Worm (Caenorhabditis elegans) whole organism, L1 larva: Measurements from ENCODE around the gene F48G7.5.

Experiments used
- C16A3.4 ChIP-seq: fragments of 150-350 bp; optimal IDR thresholded peaks from 2 replicates; lab custom pipeline; 2014; ENCODE audit warnings: missing biosample characterization, missing genetic modification characterization
- C34B4.2 ChIP-seq: sonication (generic microtip); optimal IDR thresholded peaks from 2 replicates; lab custom pipeline; 2017; ENCODE audit warnings: mild to moderate bottlenecking, missing genetic modification characterization, missing compliant biosample characterization
- aha-1 ChIP-seq: fragments of 150-350 bp; optimal IDR thresholded peaks from 2 replicates; lab custom pipeline; 2014; ENCODE audit warnings: missing biosample characterization, missing genetic modification characterization
- alr-1 ChIP-seq: fragments of 200-800 bp; sonication (Bioruptor generic); optimal IDR thresholded peaks from 2 replicates; lab custom pipeline; 2018; ENCODE audit warnings: borderline replicate concordance, mild to moderate bottlenecking, missing genetic modification characterization, missing compliant biosample characterization
- aly-2 ChIP-seq: fragments of 150-350 bp; optimal IDR thresholded peaks from 2 replicates; lab custom pipeline; 2014; ENCODE audit warnings: missing biosample characterization, missing genetic modification characterization
- ceh-8 ChIP-seq: fragments of 200-800 bp; sonication (Bioruptor generic); optimal IDR thresholded peaks from 2 replicates; lab custom pipeline; 2018; ENCODE audit warnings: mild to moderate bottlenecking, missing genetic modification characterization, moderate library complexity, missing compliant biosample characterization
- ceh-88 ChIP-seq: fragments of 200-800 bp; sonication (Bioruptor generic); IDR thresholded peaks from 2 replicates; pipeline ENCODE4 v1.3.6; 2022; ENCODE audit warnings: missing genetic modification characterization, missing compliant biosample characterization
- ceh-90 ChIP-seq: sonication (generic microtip); optimal IDR thresholded peaks from 2 replicates; lab custom pipeline; 2016; ENCODE audit warnings: missing genetic modification characterization, missing compliant biosample characterization
- dpl-1 ChIP-seq, 3 experiments: fragments of 150-350 bp in 2 of 3; sonication (generic microtip) in 1 of 3; optimal IDR thresholded peaks; 2 replicates each; lab custom pipeline; 2014 to 2017; ENCODE audit warnings: missing biosample characterization in 3 of 3, missing genetic modification characterization in 3 of 3, missing genetic modification reagents in 3 of 3
- egl-13 ChIP-seq: sonication (generic microtip); optimal IDR thresholded peaks from 2 replicates; lab custom pipeline; 2016; ENCODE audit warnings: missing genotype, missing genetic modification reagents, missing genetic modification characterization, missing compliant biosample characterization
- egl-27 ChIP-seq, 2 experiments: fragments of 150-350 bp in 1 of 2; sonication (generic microtip); optimal IDR thresholded peaks; 3 replicates each; lab custom pipeline; 2017 to 2018; ENCODE audit warnings: missing biosample characterization in 2 of 2, missing genetic modification characterization in 2 of 2, missing genetic modification reagents in 2 of 2
- elt-3 ChIP-seq, 6 experiments: fragments of 150-350 bp in 1 of 6; sonication (generic microtip); optimal IDR thresholded peaks; 2 replicates each; lab custom pipeline; 2017 to 2018; ENCODE audit warnings: missing biosample characterization in 6 of 6, missing genetic modification characterization in 6 of 6, inconsistent platforms in 1 of 6
- fkh-10 ChIP-seq: sonication (generic microtip); optimal IDR thresholded peaks from 2 replicates; lab custom pipeline; 2017; ENCODE audit warnings: missing biosample characterization, missing genetic modification reagents, missing genetic modification characterization
- fkh-8 ChIP-seq: sonication (generic microtip); optimal IDR thresholded peaks from 2 replicates; lab custom pipeline; 2016; ENCODE audit warnings: mild to moderate bottlenecking, missing genetic modification characterization, missing compliant biosample characterization
- fos-1 ChIP-seq: fragments of 150-350 bp; optimal IDR thresholded peaks from 2 replicates; lab custom pipeline; 2014; ENCODE audit warnings: missing biosample characterization, missing genetic modification characterization
- grh-1 ChIP-seq: fragments of 200-800 bp; sonication (Bioruptor generic); IDR thresholded peaks from 2 replicates; pipeline ENCODE4 v1.3.6; 2022; ENCODE audit warnings: missing genetic modification reagents, missing genetic modification characterization, missing compliant biosample characterization
- hlh-17 ChIP-seq: fragments of 200-800 bp; sonication (Bioruptor generic); optimal IDR thresholded peaks from 2 replicates; lab custom pipeline; 2018; ENCODE audit warnings: missing genetic modification characterization, mild to moderate bottlenecking, missing compliant biosample characterization, moderate library complexity, borderline replicate concordance
- hpl-2 ChIP-seq: fragments of 150-350 bp; optimal IDR thresholded peaks from 2 replicates; lab custom pipeline; 2014; ENCODE audit warnings: missing biosample characterization, missing genetic modification reagents, missing genetic modification characterization
- irx-1 ChIP-seq: sonication (generic microtip); optimal IDR thresholded peaks from 2 replicates; lab custom pipeline; 2016; ENCODE audit warnings: missing genetic modification characterization, missing compliant biosample characterization
- jun-1 ChIP-seq: fragments of 150-350 bp; optimal IDR thresholded peaks from 2 replicates; lab custom pipeline; 2014; ENCODE audit warnings: missing biosample characterization, missing genetic modification reagents, missing genetic modification characterization
- lin-13 ChIP-seq: fragments of 150-350 bp; optimal IDR thresholded peaks from 2 replicates; lab custom pipeline; 2014; ENCODE audit warnings: missing biosample characterization, missing genetic modification reagents, missing genetic modification characterization
- lin-14 ChIP-seq: fragments of 200-800 bp; sonication (Bioruptor generic); optimal IDR thresholded peaks from 2 replicates; lab custom pipeline; 2018; ENCODE audit warnings: mild to moderate bottlenecking, missing genetic modification characterization, moderate library complexity, missing compliant biosample characterization
- lin-35 ChIP-seq, 2 experiments: fragments of 150-350 bp; optimal IDR thresholded peaks; 2 replicates each; lab custom pipeline; 2014; ENCODE audit warnings: missing biosample characterization in 2 of 2, missing genetic modification characterization in 2 of 2, missing genetic modification reagents in 2 of 2
- lsy-2 ChIP-seq, 2 experiments: fragments of 150-350 bp; optimal IDR thresholded peaks; 2 replicates each; lab custom pipeline; 2014; ENCODE audit warnings: missing biosample characterization in 2 of 2, missing genetic modification characterization in 2 of 2
- mef-2 ChIP-seq: fragments of 150-350 bp; optimal IDR thresholded peaks from 2 replicates; lab custom pipeline; 2014; ENCODE audit warnings: missing biosample characterization, missing genetic modification characterization
- nhr-11 ChIP-seq: fragments of 150-350 bp; optimal IDR thresholded peaks from 2 replicates; lab custom pipeline; 2014; ENCODE audit warnings: missing biosample characterization, missing genetic modification characterization
- nhr-12 ChIP-seq: sonication (generic microtip); optimal IDR thresholded peaks from 2 replicates; lab custom pipeline; 2017; ENCODE audit warnings: missing biosample characterization, missing genetic modification characterization
- nhr-20 ChIP-seq: sonication (generic microtip); optimal IDR thresholded peaks from 2 replicates; lab custom pipeline; 2016; ENCODE audit warnings: mild to moderate bottlenecking, missing genetic modification characterization, missing compliant biosample characterization
- nhr-237 ChIP-seq: fragments of 150-350 bp; optimal IDR thresholded peaks from 2 replicates; lab custom pipeline; 2014; ENCODE audit warnings: missing biosample characterization, missing genetic modification characterization
- nhr-28 ChIP-seq: fragments of 150-350 bp; optimal IDR thresholded peaks from 2 replicates; lab custom pipeline; 2014; ENCODE audit warnings: missing biosample characterization, missing genetic modification characterization
- nhr-71 ChIP-seq: sonication (generic microtip); optimal IDR thresholded peaks from 2 replicates; lab custom pipeline; 2016; ENCODE audit warnings: mild to moderate bottlenecking, missing genetic modification characterization, moderate library complexity, missing compliant biosample characterization
- nhr-76 ChIP-seq: sonication (generic microtip); optimal IDR thresholded peaks from 2 replicates; lab custom pipeline; 2017; ENCODE audit warnings: missing biosample characterization, missing genetic modification characterization
- nhr-77 ChIP-seq: fragments of 150-350 bp; optimal IDR thresholded peaks from 2 replicates; lab custom pipeline; 2014; ENCODE audit warnings: missing biosample characterization, missing genetic modification characterization
- pqm-1 ChIP-seq: sonication (generic microtip); optimal IDR thresholded peaks from 3 replicates; lab custom pipeline; 2017; ENCODE audit warnings: missing biosample characterization, missing genetic modification characterization
- tlp-1 ChIP-seq: fragments of 150-350 bp; optimal IDR thresholded peaks from 2 replicates; lab custom pipeline; 2014; ENCODE audit warnings: missing biosample characterization, missing genetic modification characterization
- unc-86 ChIP-seq: sonication (generic microtip); optimal IDR thresholded peaks from 2 replicates; lab custom pipeline; 2016; ENCODE audit warnings: missing genetic modification characterization, missing compliant biosample characterization
- unc-98 ChIP-seq: fragments of 200-800 bp; sonication (Bioruptor generic); IDR thresholded peaks from 2 replicates; pipeline ENCODE4 v1.3.6; 2022; ENCODE audit warnings: missing genetic modification characterization, missing compliant biosample characterization
- vab-15 ChIP-seq: sonication (generic microtip); optimal IDR thresholded peaks from 2 replicates; lab custom pipeline; 2017; ENCODE audit warnings: missing genotype, mild to moderate bottlenecking, missing genetic modification characterization, missing compliant biosample characterization
- xbp-1 ChIP-seq: sonication (generic microtip); optimal IDR thresholded peaks from 2 replicates; lab custom pipeline; 2016; ENCODE audit warnings: missing genetic modification characterization, missing compliant biosample characterization
- zag-1 ChIP-seq: fragments of 150-350 bp; optimal IDR thresholded peaks from 2 replicates; lab custom pipeline; 2014; ENCODE audit warnings: missing biosample characterization, missing genetic modification characterization
- ztf-11 ChIP-seq, 2 experiments: sonication (generic microtip); optimal IDR thresholded peaks; 2 replicates each; lab custom pipeline; 2016 to 2017; ENCODE audit warnings: missing genetic modification characterization in 2 of 2, missing biosample characterization in 1 of 2, missing compliant biosample characterization in 1 of 2
- ztf-4 ChIP-seq: fragments of 150-350 bp; optimal IDR thresholded peaks from 2 replicates; lab custom pipeline; 2014; ENCODE audit warnings: missing biosample characterization, missing genetic modification characterization

Gene F48G7.5

ce11 chrV:652940-653339 is 30.2 kb upstream of the F48G7.5 start, which contains the start of gene srj-5:
srj-5 (minus strand) TSS chrV:653040.
- TF ChIP-seq fkh-8 (tag; lab: Kevin White, UChicago) (no peak), egl-27 (tag; optimal IDR thresholded peaks at IDR 0.05; lab: Kevin White, UChicago) (no peak), hlh-17 (GFP tag; lab: Kevin White, UChicago) (no peak), unc-86 (tag; lab: Kevin White, UChicago) (no peak), hpl-2 (GFP tag; lab: Kevin White, UChicago) (no peak), lin-35 (GFP tag; optimal IDR thresholded peaks at IDR 0.05; lab: Kevin White, UChicago) (no peak), nhr-11 (tag; lab: Kevin White, UChicago) (no peak), lsy-2 (tag; optimal IDR thresholded peaks at IDR 0.05; lab: Kevin White, UChicago) (no peak), mef-2 (no peak), xbp-1 (tag; lab: Kevin White, UChicago) (no peak), unc-98 (GFP tag; lab: Robert Waterston, UW) (no peak), elt-3 (tag; optimal IDR thresholded peaks at IDR 0.05; lab: Kevin White, UChicago) (no peak), jun-1 (tag; lab: Kevin White, UChicago) (no peak), ceh-88 (GFP tag; lab: Robert Waterston, UW) (no peak), vab-15 (no peak), C16A3.4 (tag; lab: Kevin White, UChicago) (no peak), aha-1 (tag; lab: Kevin White, UChicago) (no peak), fkh-10 (no peak), nhr-77 (no peak), ztf-4 (tag; lab: Kevin White, UChicago) (no peak)

DNA sequence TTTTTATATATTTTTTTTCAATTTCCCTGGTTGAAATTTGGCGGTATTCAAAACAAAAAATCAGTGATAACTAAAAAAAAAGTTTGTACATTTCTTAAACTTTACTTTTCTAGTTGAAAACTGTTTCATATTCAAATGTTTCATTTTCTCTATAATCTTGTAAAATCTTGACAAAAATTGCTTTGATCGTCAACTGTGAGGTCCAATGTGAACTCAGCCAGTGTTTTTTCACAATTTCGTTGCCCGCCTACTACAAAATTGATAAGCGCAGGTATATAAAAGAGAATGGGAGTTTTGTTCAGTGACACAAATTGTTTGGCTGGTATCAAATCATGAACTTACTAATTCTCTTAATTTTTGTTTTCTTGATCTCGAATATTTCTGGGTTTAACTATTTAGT is 24.2 kb upstream of the F48G7.5 start, which contains the start of gene ugt-42:
Gene ugt-42, plus strand, starts transcription at position 301 of the 400 bp plus-strand sequence.
- TF ChIP-seq tlp-1 (tag; lab: Kevin White, UChicago) (no peak), nhr-71 (tag; lab: Kevin White, UChicago) (no peak), fkh-10 (no peak), ceh-90 (no peak), lin-14 (GFP tag; lab: Kevin White, UChicago) (no peak), egl-13 (tag; lab: Kevin White, UChicago) (no peak), nhr-237 (tag; lab: Kevin White, UChicago) (no peak), ceh-8 (no peak), alr-1 (tag; lab: Kevin White, UChicago) (no peak), zag-1 (tag; lab: Kevin White, UChicago) (no peak), dpl-1 (GFP tag; optimal IDR thresholded peaks at IDR 0.05; lab: Kevin White, UChicago) (no peak), xbp-1 (tag; lab: Kevin White, UChicago) (no peak), C34B4.2 (tag; lab: Kevin White, UChicago) (no peak), pqm-1 (no peak), aly-2 (tag; lab: Kevin White, UChicago) (no peak), nhr-76 (no peak), irx-1 (no peak), nhr-11 (tag; lab: Kevin White, UChicago) (no peak), nhr-12 (no peak)
- TF ChIP-seq, all 84 proteins: peak for 0

- TF ChIP-seq aha-1 (tag; lab: Kevin White, UChicago) (no peak), fos-1 (tag; lab: Kevin White, UChicago) (no peak), nhr-11 (tag; lab: Kevin White, UChicago) (no peak), nhr-20 (no peak), grh-1 (no peak), irx-1 (no peak), nhr-28 (tag; lab: Kevin White, UChicago) (no peak), ztf-11 (tag; optimal IDR thresholded peaks at IDR 0.05; lab: Kevin White, UChicago) (no peak), lin-13 (GFP tag; lab: Kevin White, UChicago) (no peak)
Measured at ce11 chrV:646129-646528, 23.4 kb upstream of the F48G7.5 start, which contains the start of gene F48G7.12. F48G7.12 (minus strand) TSS chrV:646229.
